Worm (Caenorhabditis elegans): ENCODE data around the gene F47C12.13.

The F47C12.13 gene

DNA sequence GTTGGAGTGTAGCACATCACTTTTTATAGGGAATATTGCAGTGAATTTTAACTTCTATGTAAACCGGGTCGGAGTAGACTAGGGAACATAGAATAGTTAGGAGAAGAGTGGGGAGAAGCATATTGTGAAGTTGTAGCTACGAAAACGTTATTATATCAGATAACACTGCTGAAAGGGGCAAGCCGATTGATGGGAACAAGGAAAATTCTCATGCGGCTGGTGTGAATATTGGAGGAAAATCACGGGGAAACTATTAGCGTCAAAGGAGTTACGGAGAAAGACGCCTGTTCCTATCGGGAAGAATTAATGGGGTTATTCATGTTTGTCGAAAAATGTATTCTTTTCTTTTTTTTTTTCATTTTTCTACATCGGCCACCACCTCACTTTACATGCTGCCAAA lies 926 bp downstream of the F47C12.13 start, which contains the start of gene F47C12.6:
TSS of gene F47C12.6 (minus strand) at position 101 of the 400 bp plus-strand sequence.
- TF ChIP-seq attf-3 (GFP tag; conservative IDR thresholded peaks at IDR 0.05), result no peak

DNA sequence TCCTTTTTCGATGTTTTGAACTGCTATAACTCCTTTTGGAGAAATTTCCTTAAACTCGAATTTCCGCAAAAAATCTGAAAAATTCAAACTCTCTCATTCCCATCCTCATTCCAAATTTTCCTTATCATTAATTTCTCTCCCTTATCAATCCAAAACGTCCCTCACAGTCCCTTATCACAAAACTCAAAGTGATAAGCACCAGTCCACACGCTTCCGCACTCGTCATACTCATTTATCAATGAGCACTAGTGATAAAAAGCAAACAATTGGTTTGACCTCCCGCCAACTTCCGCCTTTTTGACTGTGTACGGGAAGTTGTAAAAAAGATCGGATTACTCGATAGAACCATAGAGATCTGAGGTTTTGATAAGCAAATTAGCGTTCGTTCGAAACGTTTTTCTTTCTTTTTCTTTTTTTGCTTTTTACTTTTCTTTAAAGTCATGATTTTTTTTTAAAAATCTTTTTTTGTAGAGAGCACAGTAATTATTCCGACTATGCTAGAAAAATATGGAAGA lies 5.5 kb downstream of the F47C12.13 start, which contains the start of gene clec-78:
TSS of gene clec-78 (plus strand) at position 465 of the 515 bp plus-strand sequence.
- TF ChIP-seq F22D6.2 (tag; optimal IDR thresholded peaks at IDR 0.05), result no peak
- TF ChIP-seq nhr-179 (tag; optimal IDR thresholded peaks at IDR 0.05), result no peak
- TF ChIP-seq nhr-80 (tag; optimal IDR thresholded peaks at IDR 0.05), result peak; percentile 87
- TF ChIP-seq nfya-2 (GFP tag; IDR thresholded peaks at IDR 0.05), result no peak
- TF ChIP-seq lin-26 (GFP tag; IDR thresholded peaks at IDR 0.05), result no peak
- peak; percentile 84 for TF ChIP-seq ets-4 (GFP tag; optimal IDR thresholded peaks at IDR 0.05)
- 0 out of 2 replicates have a peak, but pooled peaks have one; percentile 22 for TF ChIP-seq egl-44 (GFP tag; IDR thresholded peaks at IDR 0.05)
- TF ChIP-seq ztf-22 (GFP tag; optimal IDR thresholded peaks at IDR 0.05), result peak; percentile 15
- TF ChIP-seq lin-54 (GFP tag; optimal IDR thresholded peaks at IDR 0.05), result no peak
- TF ChIP-seq aptf-3 (GFP tag; IDR thresholded peaks at IDR 0.05), result no peak
- peak; percentile 55 for TF ChIP-seq dox-1 (GFP tag; IDR thresholded peaks at IDR 0.05)
- no peak for TF ChIP-seq gei-17 (GFP tag; optimal IDR thresholded peaks at IDR 0.05)
- TF ChIP-seq chd-7 (tag; optimal IDR thresholded peaks at IDR 0.05), result no peak
- TF ChIP-seq hsf-1 (GFP tag; IDR thresholded peaks at IDR 0.05), result no peak
- TF ChIP-seq atf-7 (tag; optimal IDR thresholded peaks at IDR 0.05), result peak; percentile 67
- TF ChIP-seq F57A8.1 (GFP tag; optimal IDR thresholded peaks at IDR 0.05), result no peak
- TF ChIP-seq dpl-1 (GFP tag; optimal IDR thresholded peaks at IDR 0.05), result no peak

ce11 chrIV:3988132-3988531 lies 6.1 kb downstream of the F47C12.13 start:
- TF ChIP-seq ceh-40 (GFP tag; IDR thresholded peaks at IDR 0.05), result no peak
- TF ChIP-seq snpc-4 (GFP tag; optimal IDR thresholded peaks at IDR 0.05), result no peak
- TF ChIP-seq snpc-4 (tag; optimal IDR thresholded peaks at IDR 0.05), result no peak
- no peak for TF ChIP-seq mes-4 (tag; optimal IDR thresholded peaks at IDR 0.05)
- no peak for TF ChIP-seq cebp-2 (GFP tag; IDR thresholded peaks at IDR 0.05)
- no peak for TF ChIP-seq B0261.1 (tag; optimal IDR thresholded peaks at IDR 0.05)
- TF ChIP-seq lin-54 (GFP tag; optimal IDR thresholded peaks at IDR 0.05), result no peak
- no peak for TF ChIP-seq D2030.7 (GFP tag; IDR thresholded peaks at IDR 0.05)
- no peak for TF ChIP-seq egl-44 (GFP tag; IDR thresholded peaks at IDR 0.05)
- TF ChIP-seq Y53F4B.3 (GFP tag; IDR thresholded peaks at IDR 0.05), result no peak

DNA sequence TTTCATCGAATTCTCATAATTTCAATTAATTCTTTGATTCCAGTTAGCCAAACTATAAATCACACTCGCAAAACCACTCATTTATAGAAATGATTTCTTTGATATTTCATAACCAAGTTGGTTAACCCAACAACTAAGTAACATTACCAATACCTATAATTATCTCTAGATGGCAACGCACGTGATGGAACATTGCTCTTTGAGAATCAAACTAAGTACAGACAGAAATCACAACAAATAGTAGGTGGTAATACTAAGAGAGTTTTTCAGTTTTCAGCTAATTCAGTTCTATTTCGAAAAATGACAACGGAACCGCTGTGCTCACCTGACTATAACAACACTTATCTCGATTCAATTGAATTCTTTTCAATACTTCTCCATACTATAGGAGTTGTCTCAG lies 12.6 kb downstream of the F47C12.13 start, which contains the start of gene srh-223:
TSS of gene srh-223 (plus strand) at position 301 of the 400 bp plus-strand sequence.
- no peak for TF ChIP-seq ceh-91 (GFP tag; IDR thresholded peaks at IDR 0.05)
- TF ChIP-seq Y53G8AR.9 (GFP tag; conservative IDR thresholded peaks at IDR 0.05), result no peak
- TF ChIP-seq efl-1 (GFP tag; optimal IDR thresholded peaks at IDR 0.05), result no peak
- no peak for TF ChIP-seq cebp-2 (GFP tag; IDR thresholded peaks at IDR 0.05)
- TF ChIP-seq B0336.3 (GFP tag; IDR thresholded peaks at IDR 0.05), result no peak
- TF ChIP-seq pbrm-1 (GFP tag; IDR thresholded peaks at IDR 0.05), result no peak
- TF ChIP-seq nfyb-1 (GFP tag; IDR thresholded peaks at IDR 0.05), result no peak
- TF ChIP-seq ztf-18 (tag; optimal IDR thresholded peaks at IDR 0.05), result no peak
- TF ChIP-seq ceh-58 (GFP tag; IDR thresholded peaks at IDR 0.05), result no peak
- TF ChIP-seq attf-3 (GFP tag; conservative IDR thresholded peaks at IDR 0.05), result no peak
- TF ChIP-seq tbx-9 (tag; optimal IDR thresholded peaks at IDR 0.05; ENCODE audit: borderline replicate concordance), result no peak
- no peak for TF ChIP-seq fkh-3 (tag; optimal IDR thresholded peaks at IDR 0.05)
- no peak for TF ChIP-seq madf-8 (GFP tag; conservative IDR thresholded peaks at IDR 0.05)
- TF ChIP-seq C17E4.6 (GFP tag; IDR thresholded peaks at IDR 0.05), result no peak
